Fruit fly (Drosophila melanogaster) whole organism, embryonic: ENCODE data around the gene tw.
A peak's percentile ranks its signal among the peaks of the same experiment; 100 is the strongest.

Source experiments
- C15 ChIP-seq: fragments of 200-800 bp; sonication (Bioruptor generic); IDR thresholded peaks from 3 replicates; pipeline ENCODE4 v1.3.6; 2022; ENCODE audit warnings: missing biosample characterization, missing genetic modification characterization
- CG10366 ChIP-seq: fragments of 200-800 bp; sonication (Bioruptor generic); IDR thresholded peaks from 2 replicates; pipeline ENCODE4 v1.3.6; 2022; ENCODE audit warnings: missing biosample characterization, missing genetic modification characterization
- CG11695 ChIP-seq: fragments of 200-800 bp; sonication (Bioruptor generic); IDR thresholded peaks from 3 replicates; pipeline ENCODE4 v1.3.6; 2022; ENCODE audit warnings: missing biosample characterization, missing genetic modification characterization
- CG13624 ChIP-seq: fragments of 200-800 bp; sonication (Bioruptor generic); optimal IDR thresholded peaks from 2 replicates; lab custom pipeline; 2016; ENCODE audit warnings: missing biosample characterization, missing genetic modification characterization
- CG2120 ChIP-seq: fragments of 200-800 bp; sonication (Bioruptor generic); optimal IDR thresholded peaks from 3 replicates; lab custom pipeline; 2016; ENCODE audit warnings: missing biosample characterization, missing genetic modification characterization
- CG31365 ChIP-seq: fragments of 200-800 bp; sonication (Bioruptor generic); optimal IDR thresholded peaks from 2 replicates; lab custom pipeline; 2018; ENCODE audit warnings: missing biosample characterization, mild to moderate bottlenecking, missing genetic modification characterization
- CG3163 ChIP-seq: fragments of 200-800 bp; sonication (Bioruptor generic); optimal IDR thresholded peaks from 3 replicates; lab custom pipeline; 2016; ENCODE audit warnings: missing biosample characterization, missing genetic modification characterization
- CG3847 ChIP-seq: fragments of 200-800 bp; sonication (Bioruptor generic); IDR thresholded peaks from 2 replicates; pipeline ENCODE4 v1.3.6; 2022; ENCODE audit warnings: missing biosample characterization, missing genetic modification characterization
- CG3995 ChIP-seq: fragments of 200-800 bp; sonication (Bioruptor generic); optimal IDR thresholded peaks from 3 replicates; lab custom pipeline; 2016; ENCODE audit warnings: missing biosample characterization, missing genetic modification characterization
- CG4617 ChIP-seq: fragments of 200-800 bp; sonication (Bioruptor generic); optimal IDR thresholded peaks from 3 replicates; lab custom pipeline; 2016; ENCODE audit warnings: missing biosample characterization, missing genetic modification characterization, borderline replicate concordance
- CG4707 ChIP-seq: fragments of 200-800 bp; sonication (Bioruptor generic); optimal IDR thresholded peaks from 2 replicates; lab custom pipeline; 2018; ENCODE audit warnings: missing biosample characterization, mild to moderate bottlenecking, missing genetic modification characterization, moderate library complexity
- CG7839 ChIP-seq: fragments of 200-800 bp; sonication (Bioruptor generic); optimal IDR thresholded peaks from 3 replicates; lab custom pipeline; 2018; ENCODE audit warnings: missing biosample characterization, mild to moderate bottlenecking, missing genetic modification characterization, moderate library complexity
- CG7928 ChIP-seq: fragments of 200-800 bp; sonication (Bioruptor generic); optimal IDR thresholded peaks from 2 replicates; lab custom pipeline; 2017; ENCODE audit warnings: missing biosample characterization, mild to moderate bottlenecking, missing genetic modification characterization
- CG8281 ChIP-seq: fragments of 200-800 bp; sonication (Bioruptor generic); optimal IDR thresholded peaks from 2 replicates; lab custom pipeline; 2018; ENCODE audit warnings: missing biosample characterization, mild to moderate bottlenecking, missing genetic modification characterization, moderate library complexity
- CG8290 ChIP-seq, 3 experiments: fragments of 200-800 bp; sonication (Bioruptor generic); optimal IDR thresholded peaks; 2 replicates each; lab custom pipeline; 2016 to 2019; ENCODE audit warnings: missing biosample characterization in 3 of 3, missing genetic modification characterization in 3 of 3, mild to moderate bottlenecking in 2 of 3, moderate library complexity in 1 of 3
- CG9932 ChIP-seq: fragments of 200-800 bp; sonication (Bioruptor generic); IDR thresholded peaks from 2 replicates; pipeline ENCODE4 v1.3.6; 2022; ENCODE audit warnings: missing biosample characterization, missing genetic modification characterization
- CTCF ChIP-seq: fragments of 200-800 bp; sonication (Bioruptor generic); optimal IDR thresholded peaks from 2 replicates; lab custom pipeline; 2017; ENCODE audit warnings: missing biosample characterization, mild to moderate bottlenecking, missing genetic modification characterization, moderate library complexity
- D19B ChIP-seq: fragments of 200-800 bp; sonication (Bioruptor generic); optimal IDR thresholded peaks from 2 replicates; lab custom pipeline; 2017; ENCODE audit warnings: missing biosample characterization, mild to moderate bottlenecking, missing genetic modification characterization
- Dbx ChIP-seq: fragments of 200-800 bp; sonication (Bioruptor generic); IDR thresholded peaks from 3 replicates; pipeline ENCODE4 v1.3.6; 2022; ENCODE audit warnings: missing biosample characterization, missing genetic modification characterization
- E2f2 ChIP-seq: fragments of 200-800 bp; sonication (Bioruptor generic); IDR thresholded peaks from 2 replicates; pipeline ENCODE4 v1.3.6; 2022; ENCODE audit warnings: missing biosample characterization, missing genetic modification characterization
- Eip74EF ChIP-seq, 2 experiments: fragments of 200-800 bp in 1 of 2; fragments of >200 bp in 1 of 2; sonication (Bioruptor generic) in 1 of 2; optimal IDR thresholded peaks; 2 replicates each; lab custom pipeline; 2017 to 2019; ENCODE audit warnings: missing biosample characterization in 2 of 2, missing genetic modification characterization in 2 of 2, mild to moderate bottlenecking in 1 of 2, moderate library complexity in 1 of 2
- HHEX ChIP-seq: fragments of 200-800 bp; sonication (Bioruptor generic); optimal IDR thresholded peaks from 3 replicates; lab custom pipeline; 2017; ENCODE audit warnings: missing biosample characterization, mild to moderate bottlenecking, missing genetic modification characterization, missing genetic modification reagents
- Hr39 ChIP-seq: fragments of >200 bp; optimal IDR thresholded peaks from 2 replicates; lab custom pipeline; 2017
- Kr ChIP-seq: fragments of 200-800 bp; sonication (Bioruptor generic); optimal IDR thresholded peaks from 2 replicates; lab custom pipeline; 2017; ENCODE audit warnings: missing biosample characterization, mild to moderate bottlenecking, missing genetic modification characterization
- Mes4 ChIP-seq: fragments of 200-800 bp; sonication (Bioruptor generic); optimal IDR thresholded peaks from 2 replicates; lab custom pipeline; 2016; ENCODE audit warnings: missing biosample characterization, missing genetic modification characterization
- NC2β ChIP-seq: fragments of 200-800 bp; sonication (Bioruptor generic); optimal IDR thresholded peaks from 2 replicates; lab custom pipeline; 2016; ENCODE audit warnings: missing biosample characterization, missing genetic modification characterization
- Oli ChIP-seq: fragments of 200-800 bp; sonication (Bioruptor generic); optimal IDR thresholded peaks from 2 replicates; lab custom pipeline; 2018; ENCODE audit warnings: missing biosample characterization, mild to moderate bottlenecking, missing genetic modification characterization, moderate library complexity
- Optix ChIP-seq: fragments of 200-800 bp; sonication (Bioruptor generic); IDR thresholded peaks from 3 replicates; pipeline ENCODE4 v1.3.6; 2022; ENCODE audit warnings: missing biosample characterization, missing genetic modification characterization
- Scr ChIP-seq: fragments of 200-800 bp; sonication (Bioruptor generic); IDR thresholded peaks from 2 replicates; pipeline ENCODE4 v1.3.6; 2022; ENCODE audit warnings: missing biosample characterization, missing genetic modification characterization; ENCODE audit not compliant: partially characterized antibody
- Xrp1 ChIP-seq: fragments of 200-800 bp; sonication (Bioruptor generic); IDR thresholded peaks from 2 replicates; pipeline ENCODE4 v1.3.6; 2022; ENCODE audit warnings: missing biosample characterization, missing genetic modification characterization
- aop ChIP-seq: fragments of 200-800 bp; sonication (Bioruptor generic); IDR thresholded peaks from 2 replicates; pipeline ENCODE4 v1.3.6; 2022; ENCODE audit warnings: missing biosample characterization, missing genetic modification characterization
- bcd ChIP-seq: fragments of 200-800 bp; sonication (Bioruptor generic); optimal IDR thresholded peaks from 2 replicates; lab custom pipeline; 2017; ENCODE audit warnings: missing biosample characterization, mild to moderate bottlenecking, missing genetic modification characterization
- br ChIP-seq: fragments of >200 bp; optimal IDR thresholded peaks from 2 replicates; lab custom pipeline; 2017
- cwo ChIP-seq: fragments of 200-800 bp; sonication (Bioruptor generic); optimal IDR thresholded peaks from 3 replicates; lab custom pipeline; 2017; ENCODE audit warnings: missing biosample characterization, missing genetic modification characterization, mild to moderate bottlenecking, moderate library complexity, missing genetic modification reagents
- danr ChIP-seq: fragments of 200-800 bp; sonication (Bioruptor generic); IDR thresholded peaks from 2 replicates; pipeline ENCODE4 v1.3.6; 2022; ENCODE audit warnings: missing biosample characterization, missing genetic modification characterization
- dati ChIP-seq: fragments of 200-800 bp; sonication (Bioruptor generic); IDR thresholded peaks from 2 replicates; pipeline ENCODE4 v1.3.6; 2022; ENCODE audit warnings: missing biosample characterization, missing genetic modification characterization
- dimm ChIP-seq: fragments of 200-800 bp; sonication (Bioruptor generic); IDR thresholded peaks from 2 replicates; pipeline ENCODE4 v1.3.6; 2022; ENCODE audit warnings: missing biosample characterization, missing genetic modification characterization
- ftz-f1 ChIP-seq: fragments of 200-800 bp; sonication (Bioruptor generic); optimal IDR thresholded peaks from 2 replicates; lab custom pipeline; 2016; ENCODE audit warnings: missing biosample characterization, missing genetic modification characterization
- gem ChIP-seq: fragments of 200-800 bp; sonication (Bioruptor generic); optimal IDR thresholded peaks from 2 replicates; lab custom pipeline; 2019; ENCODE audit warnings: missing biosample characterization, mild to moderate bottlenecking, missing genetic modification characterization, moderate library complexity
- gsb-n ChIP-seq: fragments of 200-800 bp; sonication (Bioruptor generic); optimal IDR thresholded peaks from 3 replicates; lab custom pipeline; 2018; ENCODE audit warnings: missing biosample characterization, mild to moderate bottlenecking, missing genetic modification characterization
- lilli ChIP-seq: fragments of 200-800 bp; sonication (Bioruptor generic); optimal IDR thresholded peaks from 3 replicates; lab custom pipeline; 2016; ENCODE audit warnings: missing biosample characterization, missing genetic modification characterization
- mirr ChIP-seq: fragments of 200-800 bp; sonication (Bioruptor generic); optimal IDR thresholded peaks from 3 replicates; lab custom pipeline; 2018; ENCODE audit warnings: missing biosample characterization, mild to moderate bottlenecking, missing genetic modification characterization
- nau ChIP-seq: fragments of 200-800 bp; sonication (Bioruptor generic); optimal IDR thresholded peaks from 3 replicates; lab custom pipeline; 2017; ENCODE audit warnings: missing biosample characterization, mild to moderate bottlenecking, missing genetic modification characterization, missing genetic modification reagents
- pb ChIP-seq: fragments of 200-800 bp; sonication (Bioruptor generic); optimal IDR thresholded peaks from 3 replicates; lab custom pipeline; 2016; ENCODE audit warnings: missing biosample characterization, missing genetic modification characterization
- psq ChIP-seq: fragments of 200-800 bp; sonication (Bioruptor generic); optimal IDR thresholded peaks from 2 replicates; lab custom pipeline; 2017; ENCODE audit warnings: missing biosample characterization, missing genetic modification characterization
- rib ChIP-seq: fragments of 200-800 bp; sonication (Bioruptor generic); IDR thresholded peaks from 2 replicates; pipeline ENCODE4 v1.3.6; 2022; ENCODE audit warnings: missing biosample characterization, missing genetic modification characterization
- sens-2 ChIP-seq: fragments of 200-800 bp; sonication (Bioruptor generic); IDR thresholded peaks from 2 replicates; pipeline ENCODE4 v1.3.6; 2022; ENCODE audit warnings: missing biosample characterization, missing genetic modification characterization
- shn ChIP-seq: fragments of 200-800 bp; sonication (Bioruptor generic); optimal IDR thresholded peaks from 3 replicates; lab custom pipeline; 2016; ENCODE audit warnings: missing biosample characterization, missing genetic modification characterization
- stc ChIP-seq: fragments of 200-800 bp; sonication (Bioruptor generic); IDR thresholded peaks from 2 replicates; pipeline ENCODE4 v1.3.6; 2022; ENCODE audit warnings: missing biosample characterization, missing genetic modification characterization
- trem ChIP-seq: fragments of 200-800 bp; optimal IDR thresholded peaks from 3 replicates; lab custom pipeline; 2019; ENCODE audit warnings: missing biosample characterization, mild to moderate bottlenecking, missing genetic modification characterization, moderate library complexity
- unc-4 ChIP-seq: fragments of 200-800 bp; sonication (Bioruptor generic); IDR thresholded peaks from 2 replicates; pipeline ENCODE4 v1.3.6; 2022; ENCODE audit warnings: missing biosample characterization, missing genetic modification characterization; ENCODE audit not compliant: partially characterized antibody

tw gene

dm6 chrX:755642-756332, 28.8 kb upstream of the tw start (continued):
- TF ChIP-seq sens-2 (GFP tag; lab: Robert Waterston, UW) (peak; percentile 64), dimm (GFP tag; lab: Robert Waterston, UW) (peak; percentile 56; the same call in 1 of the 2 replicates), CG31365 (tag; lab: Kevin White, UChicago) (peak; percentile 40), gsb-n (tag; lab: Kevin White, UChicago) (peak; percentile 16), CG2120 (GFP tag; lab: Kevin White, UChicago) (peak; percentile 98), aop (GFP tag; lab: Robert Waterston, UW) (no peak), CG3995 (GFP tag; lab: Kevin White, UChicago) (peak; percentile 31), CG11695 (GFP tag; lab: Robert Waterston, UW) (peak; percentile 74), stc (GFP tag; lab: Robert Waterston, UW) (peak; percentile 77), psq (GFP tag; lab: Kevin White, UChicago) (peak; percentile 24), CG7839 (tag; lab: Kevin White, UChicago) (peak; percentile 86), CG3163 (GFP tag; lab: Kevin White, UChicago) (peak; percentile 51), HHEX (peak; percentile 90), E2f2 (GFP tag; lab: Robert Waterston, UW) (peak; percentile 55), CG9932 (GFP tag; lab: Robert Waterston, UW) (peak; percentile 94), CG4707 (GFP tag; lab: Kevin White, UChicago) (peak; percentile 51), CG3847 (peak; percentile 89), rib (peak; percentile 96), CG4617 (GFP tag; lab: Kevin White, UChicago) (peak; percentile 30), cwo (peak; percentile 90), unc-4 (no peak), CTCF (GFP tag; lab: Kevin White, UChicago) (peak; percentile 8), CG8281 (no peak), D19B (GFP tag; lab: Kevin White, UChicago) (peak; percentile 82), pb (GFP tag; lab: Kevin White, UChicago) (peak; percentile 74), danr (GFP tag; lab: Robert Waterston, UW) (peak; percentile 43; the same call in 1 of the 2 replicates), CG10366 (GFP tag; lab: Robert Waterston, UW) (peak; percentile 86), nau (GFP tag; lab: Kevin White, UChicago) (peak; percentile 66), Oli (tag; lab: Kevin White, UChicago) (peak; percentile 75), Eip74EF (GFP tag; optimal IDR thresholded peaks at IDR 0.05; lab: Kevin White, UChicago) (peak in 1 of 2 experiments; percentile 45), Kr (no peak), Optix (peak; percentile 73), dati (GFP tag; lab: Robert Waterston, UW) (peak; percentile 52; the same call in 1 of the 2 replicates), trem (tag; lab: Kevin White, UChicago) (peak; percentile 26), Hr39 (lab: Kevin White, UChicago) (no peak), br (lab: Kevin White, UChicago) (no peak), C15 (peak; percentile 75; the same call in 2 of the 3 replicates), NC2β (peak; percentile 72), shn (GFP tag; lab: Kevin White, UChicago) (peak; percentile 75), lilli (GFP tag; lab: Kevin White, UChicago) (peak; percentile 95), ftz-f1 (GFP tag; lab: Kevin White, UChicago) (peak; percentile 83), CG7928 (GFP tag; lab: Kevin White, UChicago) (peak; percentile 60), CG8290 (GFP tag; optimal IDR thresholded peaks at IDR 0.05; lab: Kevin White, UChicago) (peak; percentile 16), CG8290 (tag; optimal IDR thresholded peaks at IDR 0.05; lab: Kevin White, UChicago) (peak in 1 of 2 experiments; percentile 89), Scr (GFP tag; lab: Robert Waterston, UW) (no peak), mirr (GFP tag; lab: Kevin White, UChicago) (no peak), CG13624 (GFP tag; lab: Kevin White, UChicago) (peak; percentile 95), gem (tag; lab: Kevin White, UChicago) (peak; percentile 87), Dbx (GFP tag; lab: Robert Waterston, UW) (peak; percentile 96), bcd (GFP tag; lab: Kevin White, UChicago) (peak; percentile 83), Mes4 (GFP tag; lab: Kevin White, UChicago) (peak; percentile 71), Xrp1 (GFP tag; lab: Robert Waterston, UW) (peak; percentile 75)
